Worm (Caenorhabditis elegans): ENCODE measurements around the gene acd-4.

DNA sequence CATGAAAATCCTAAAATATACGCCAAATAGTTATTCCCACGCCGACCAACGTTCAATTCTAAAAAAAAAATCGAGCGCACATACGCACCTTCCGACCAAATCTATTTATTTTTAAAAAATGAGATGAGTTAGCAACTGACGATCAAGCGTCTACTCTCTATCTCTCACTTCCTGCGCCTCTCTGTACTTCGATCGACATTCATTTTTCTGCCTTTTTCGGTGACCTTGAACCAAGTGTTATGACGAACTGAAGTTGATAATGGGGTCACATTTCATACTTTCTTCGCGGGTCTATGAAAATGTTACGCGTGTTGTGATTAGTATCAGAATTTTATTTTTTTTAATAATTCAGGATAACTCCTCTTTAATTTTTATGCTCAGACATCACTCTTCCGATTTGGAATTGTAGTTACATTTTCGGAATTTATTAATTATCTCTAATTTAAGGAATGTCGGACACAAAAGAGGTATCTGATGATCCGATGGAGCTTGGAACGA lies 30.6 kb upstream of the acd-4 start, which contains the start of gene smk-1:
- TF ChIP-seq nhr-129 (tag; optimal IDR thresholded peaks at IDR 0.05) (no peak), nhr-10 (tag; optimal IDR thresholded peaks at IDR 0.05) (no peak), aly-2 (tag; optimal IDR thresholded peaks at IDR 0.05) (no peak)
